Fruit fly (Drosophila melanogaster) whole organism, prepupa: ENCODE measurements around the gene CG14300.

Experiments used
- CG6163 ChIP-seq: fragments of 200-800 bp; sonication (Bioruptor generic); IDR thresholded peaks from 3 replicates; pipeline ENCODE4 v1.3.6; 2022; ENCODE audit warnings: missing biosample characterization, missing genetic modification characterization
- CG6276 ChIP-seq: fragments of 200-800 bp; sonication (Bioruptor generic); optimal IDR thresholded peaks from 2 replicates; lab custom pipeline; 2017; ENCODE audit warnings: missing biosample characterization, mild to moderate bottlenecking, missing genetic modification characterization
- CG8119 ChIP-seq: fragments of 200-800 bp; sonication (Bioruptor generic); IDR thresholded peaks from 3 replicates; pipeline ENCODE4 v1.3.6; 2022; ENCODE audit warnings: missing biosample characterization, missing genetic modification characterization
- CG8632 ChIP-seq: fragments of 200-800 bp; sonication (Bioruptor generic); optimal IDR thresholded peaks from 3 replicates; lab custom pipeline; 2016; ENCODE audit warnings: missing biosample characterization, missing genetic modification characterization
- CG9139 ChIP-seq: fragments of 200-800 bp; sonication (Bioruptor generic); optimal IDR thresholded peaks from 3 replicates; lab custom pipeline; 2017; ENCODE audit warnings: missing biosample characterization, mild to moderate bottlenecking, missing genetic modification characterization
- Sox102F ChIP-seq: fragments of 200-800 bp; sonication (Bioruptor generic); optimal IDR thresholded peaks from 2 replicates; lab custom pipeline; 2016; ENCODE audit warnings: missing biosample characterization, mild to moderate bottlenecking, missing genetic modification characterization
- Sox15 ChIP-seq: fragments of 200-800 bp; sonication (Bioruptor generic); optimal IDR thresholded peaks from 3 replicates; lab custom pipeline; 2016; ENCODE audit warnings: missing biosample characterization, missing genetic modification characterization
- acj6 ChIP-seq: fragments of 200-800 bp; sonication (Bioruptor generic); optimal IDR thresholded peaks from 3 replicates; lab custom pipeline; 2016; ENCODE audit warnings: missing biosample characterization, missing genetic modification characterization
- fd85E ChIP-seq: fragments of 200-800 bp; sonication (Bioruptor generic); optimal IDR thresholded peaks from 3 replicates; lab custom pipeline; 2016; ENCODE audit warnings: missing biosample characterization, missing genetic modification characterization
- topi ChIP-seq: fragments of 200-800 bp; sonication (Bioruptor generic); optimal IDR thresholded peaks from 3 replicates; lab custom pipeline; 2016; ENCODE audit warnings: missing biosample characterization, missing genetic modification characterization

- no peak for TF ChIP-seq Sox15 (GFP tag; lab: Kevin White, UChicago)
- no peak for TF ChIP-seq CG8632 (GFP tag; lab: Kevin White, UChicago)
- TF ChIP-seq CG6276: no peak
- TF ChIP-seq CG6163 (GFP tag; lab: Robert Waterston, UW): no peak
- TF ChIP-seq CG9139: no peak
- TF ChIP-seq fd85E (GFP tag; lab: Kevin White, UChicago): no peak
- TF ChIP-seq acj6 (GFP tag; lab: Kevin White, UChicago): no peak
- TF ChIP-seq topi (GFP tag; lab: Kevin White, UChicago): no peak
- no peak for TF ChIP-seq CG8119 (GFP tag; lab: Robert Waterston, UW)
- TF ChIP-seq Sox102F (GFP tag; lab: Kevin White, UChicago): no peak
These were observed 16.0 kb downstream of the CG14300 start, which contains the start of the genes dind and CG7706 for dm6 chr3R:18677500-18677940.
